Worm (Caenorhabditis elegans): ENCODE results near the gene str-160.

str-160 gene

ce11 chrV:1718232-1718631, 16.4 kb upstream of the str-160 start:
- TF ChIP-seq blmp-1 (tag; optimal IDR thresholded peaks at IDR 0.05; ENCODE audit: insufficient read depth), result no peak
- TF ChIP-seq lsy-2 (tag; optimal IDR thresholded peaks at IDR 0.05), result no peak
- no peak for TF ChIP-seq mdl-1 (tag; optimal IDR thresholded peaks at IDR 0.05)
- no peak for TF ChIP-seq sem-4 (tag; optimal IDR thresholded peaks at IDR 0.05)
- TF ChIP-seq nhr-11 (tag; optimal IDR thresholded peaks at IDR 0.05), result no peak
- TF ChIP-seq elt-3 (tag; optimal IDR thresholded peaks at IDR 0.05), result no peak
- no peak for TF ChIP-seq nhr-6 (tag; optimal IDR thresholded peaks at IDR 0.05)
- no peak for TF ChIP-seq mab-5 (tag; optimal IDR thresholded peaks at IDR 0.05)
- no peak for TF ChIP-seq fos-1 (tag; optimal IDR thresholded peaks at IDR 0.05)
- no peak for TF ChIP-seq ceh-82 (tag; optimal IDR thresholded peaks at IDR 0.05)
- TF ChIP-seq nhr-237 (tag; optimal IDR thresholded peaks at IDR 0.05), result no peak
- TF ChIP-seq ZK546.5 (tag; optimal IDR thresholded peaks at IDR 0.05), result no peak
- no peak for TF ChIP-seq unc-39 (tag; optimal IDR thresholded peaks at IDR 0.05)

DNA sequence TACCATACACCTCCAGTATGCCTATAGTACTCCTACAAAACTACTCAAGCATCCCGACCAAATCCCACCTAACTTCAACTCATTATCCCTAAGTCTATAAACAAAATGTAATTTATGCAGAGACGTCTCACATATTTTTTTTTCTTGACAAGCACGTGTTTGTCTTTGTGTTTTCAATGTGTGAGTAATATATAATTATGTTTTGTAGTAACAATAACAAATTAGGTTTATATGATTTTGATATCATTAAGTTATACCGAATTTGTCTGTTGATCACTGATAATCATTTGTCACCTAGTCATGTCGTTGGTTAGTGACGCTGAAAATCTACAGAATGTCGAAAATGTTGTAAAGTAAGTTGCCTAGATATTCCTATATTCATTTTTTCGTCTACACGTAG, 14.7 kb upstream of the str-160 start, which contains the start of gene srw-102:
TSS of gene srw-102 (plus strand) at position 301 of the 400 bp plus-strand sequence.
- TF ChIP-seq Y55F3AM.14 (GFP tag; optimal IDR thresholded peaks at IDR 0.05) (no peak), alr-1 (tag; optimal IDR thresholded peaks at IDR 0.05) (no peak), peb-1 (tag; optimal IDR thresholded peaks at IDR 0.05) (no peak), nhr-129 (tag; optimal IDR thresholded peaks at IDR 0.05) (no peak), egl-27 (tag; optimal IDR thresholded peaks at IDR 0.05) (no peak), ztf-1 (GFP tag; conservative IDR thresholded peaks at IDR 0.05) (no peak), nhr-6 (tag; optimal IDR thresholded peaks at IDR 0.05) (no peak), dmd-4 (tag; optimal IDR thresholded peaks at IDR 0.05) (no peak), nhr-11 (tag; optimal IDR thresholded peaks at IDR 0.05) (no peak), ceh-82 (tag; optimal IDR thresholded peaks at IDR 0.05) (no peak), F13H6.1 (tag; optimal IDR thresholded peaks at IDR 0.05) (no peak), nhr-77 (tag; optimal IDR thresholded peaks at IDR 0.05) (no peak), crh-2 (tag; optimal IDR thresholded peaks at IDR 0.05) (no peak), elt-3 (tag; optimal IDR thresholded peaks at IDR 0.05) (no peak), ZK546.5 (tag; optimal IDR thresholded peaks at IDR 0.05) (no peak), R02D3.7 (tag; optimal IDR thresholded peaks at IDR 0.05) (no peak)

- TF ChIP-seq crh-2 (tag; optimal IDR thresholded peaks at IDR 0.05) (no peak), nhr-6 (tag; optimal IDR thresholded peaks at IDR 0.05) (no peak), lsy-2 (tag; optimal IDR thresholded peaks at IDR 0.05) (no peak), nhr-237 (tag; optimal IDR thresholded peaks at IDR 0.05) (no peak), fos-1 (tag; optimal IDR thresholded peaks at IDR 0.05) (no peak), ztf-11 (tag; optimal IDR thresholded peaks at IDR 0.05) (no peak), nhr-11 (tag; optimal IDR thresholded peaks at IDR 0.05) (no peak), unc-39 (tag; optimal IDR thresholded peaks at IDR 0.05) (no peak), egl-27 (tag; optimal IDR thresholded peaks at IDR 0.05) (no peak), snpc-4 (tag; optimal IDR thresholded peaks at IDR 0.05) (no peak), zag-1 (tag; optimal IDR thresholded peaks at IDR 0.05) (no peak), lin-39 (tag; optimal IDR thresholded peaks at IDR 0.05) (no peak), sem-4 (tag; optimal IDR thresholded peaks at IDR 0.05) (no peak), nhr-21 (tag; optimal IDR thresholded peaks at IDR 0.05) (no peak), nhr-23 (tag; optimal IDR thresholded peaks at IDR 0.05) (no peak)
Observed at ce11 chrV:1721966-1722365, 12.7 kb upstream of the str-160 start, which contains the start of gene srw-101. TSS of gene srw-101 (plus strand) at chrV:1722266.

ce11 chrV:1725353-1725752, 9.3 kb upstream of the str-160 start, which contains the start of gene sri-27:
TSS of gene sri-27 (plus strand) at chrV:1725653.
- TF ChIP-seq nhr-77 (tag; optimal IDR thresholded peaks at IDR 0.05) (no peak), ama-1 (optimal IDR thresholded peaks at IDR 0.05) (no peak), mab-5 (tag; optimal IDR thresholded peaks at IDR 0.05) (no peak), alr-1 (tag; optimal IDR thresholded peaks at IDR 0.05) (no peak), R02D3.7 (tag; optimal IDR thresholded peaks at IDR 0.05) (no peak), peb-1 (tag; optimal IDR thresholded peaks at IDR 0.05) (no peak), ztf-4 (tag; optimal IDR thresholded peaks at IDR 0.05) (no peak), elt-3 (tag; optimal IDR thresholded peaks at IDR 0.05) (no peak), zag-1 (tag; optimal IDR thresholded peaks at IDR 0.05) (no peak), fos-1 (tag; optimal IDR thresholded peaks at IDR 0.05) (no peak), nhr-10 (tag; optimal IDR thresholded peaks at IDR 0.05) (no peak), ZK546.5 (tag; optimal IDR thresholded peaks at IDR 0.05) (no peak), Y55F3AM.14 (GFP tag; optimal IDR thresholded peaks at IDR 0.05) (no peak), nhr-12 (tag; optimal IDR thresholded peaks at IDR 0.05) (no peak), lsy-2 (tag; optimal IDR thresholded peaks at IDR 0.05) (no peak)

DNA sequence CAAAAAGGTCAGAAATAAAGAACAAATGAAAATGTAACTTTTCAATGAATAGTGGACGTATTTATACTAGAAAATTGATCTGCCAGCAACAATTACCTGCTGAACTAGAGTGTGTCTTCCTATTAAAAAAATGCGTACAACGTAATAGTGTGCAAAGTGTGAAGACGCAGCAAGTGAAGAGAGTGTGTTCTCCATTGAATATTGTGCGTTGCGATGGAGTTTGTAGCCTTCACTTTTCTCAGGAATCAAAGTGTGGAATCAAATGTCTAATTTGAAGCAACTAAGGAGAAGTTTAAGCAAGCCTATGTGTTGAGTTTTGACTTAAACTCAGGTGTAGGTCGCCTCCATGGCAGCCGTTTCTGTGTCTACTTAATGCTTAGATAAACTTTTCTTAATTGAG, 2.8 kb upstream of the str-160 start, which contains the start of gene gst-21:
TSS of gene gst-21 (minus strand) at position 101 of the 400 bp plus-strand sequence.
- TF ChIP-seq ZK546.5 (tag; optimal IDR thresholded peaks at IDR 0.05), result no peak
- TF ChIP-seq nhr-10 (tag; optimal IDR thresholded peaks at IDR 0.05), result no peak
- TF ChIP-seq C34F6.9 (tag; optimal IDR thresholded peaks at IDR 0.05), result no peak
- no peak for TF ChIP-seq skn-1 (tag; optimal IDR thresholded peaks at IDR 0.05)
- no peak for TF ChIP-seq lin-39 (tag; optimal IDR thresholded peaks at IDR 0.05)
- TF ChIP-seq ceh-16 (tag; optimal IDR thresholded peaks at IDR 0.05), result no peak
- no peak for TF ChIP-seq nhr-11 (tag; optimal IDR thresholded peaks at IDR 0.05)
- TF ChIP-seq ztf-11 (tag; optimal IDR thresholded peaks at IDR 0.05), result no peak
- no peak for TF ChIP-seq nhr-129 (tag; optimal IDR thresholded peaks at IDR 0.05)
- no peak for TF ChIP-seq sma-9 (GFP tag; optimal IDR thresholded peaks at IDR 0.05)
- TF ChIP-seq sma-9 (tag; optimal IDR thresholded peaks at IDR 0.05), result no peak
- TF ChIP-seq aly-2 (tag; optimal IDR thresholded peaks at IDR 0.05), result no peak
- no peak for TF ChIP-seq unc-62 (GFP tag; optimal IDR thresholded peaks at IDR 0.05)
- TF ChIP-seq ztf-4 (tag; optimal IDR thresholded peaks at IDR 0.05), result no peak
- no peak for TF ChIP-seq nhr-237 (tag; optimal IDR thresholded peaks at IDR 0.05)
- no peak for TF ChIP-seq unc-39 (tag; optimal IDR thresholded peaks at IDR 0.05)
- no peak for TF ChIP-seq mab-5 (tag; optimal IDR thresholded peaks at IDR 0.05)

Measured in whole organism, L2 larva.